Worm (Caenorhabditis elegans): ENCODE results near the gene cest-33.

DNA sequence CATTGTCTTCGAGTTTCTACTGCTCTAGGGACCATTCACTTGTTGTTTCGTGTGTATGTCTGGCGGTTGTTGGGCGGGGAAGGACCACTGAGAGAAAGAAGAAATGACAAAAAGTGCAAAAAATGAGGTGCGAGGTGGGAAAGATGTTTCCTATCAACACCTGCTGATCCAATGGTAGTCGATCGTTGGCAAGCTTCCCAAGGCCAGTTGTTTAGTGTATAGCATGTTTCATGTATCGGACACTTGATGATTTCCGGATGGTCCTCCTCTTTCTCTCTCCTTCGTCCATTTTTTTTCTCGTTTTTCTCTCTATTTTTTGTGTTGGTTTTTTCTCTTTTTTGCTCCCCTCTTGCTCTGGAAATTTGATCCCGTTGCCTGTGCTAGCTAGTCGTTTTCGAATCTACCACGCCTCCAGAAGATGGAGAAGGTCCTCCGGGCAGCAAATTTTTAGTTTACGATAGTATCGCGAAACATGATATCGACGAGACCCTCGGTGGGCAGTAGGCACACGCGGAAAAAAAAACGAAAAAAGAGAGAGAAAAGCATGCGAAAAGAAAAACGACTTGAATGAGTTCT lies 19.3 kb downstream of the cest-33 start:
- TF ChIP-seq unc-62 (GFP tag; optimal IDR thresholded peaks at IDR 0.05) (no peak), snu-23 (GFP tag; optimal IDR thresholded peaks at IDR 0.05) (no peak), ztf-4 (tag; optimal IDR thresholded peaks at IDR 0.05) (no peak)
